Worm (Caenorhabditis elegans): ENCODE data around the gene Y58A7A.4.

Y58A7A.4 gene

DNA sequence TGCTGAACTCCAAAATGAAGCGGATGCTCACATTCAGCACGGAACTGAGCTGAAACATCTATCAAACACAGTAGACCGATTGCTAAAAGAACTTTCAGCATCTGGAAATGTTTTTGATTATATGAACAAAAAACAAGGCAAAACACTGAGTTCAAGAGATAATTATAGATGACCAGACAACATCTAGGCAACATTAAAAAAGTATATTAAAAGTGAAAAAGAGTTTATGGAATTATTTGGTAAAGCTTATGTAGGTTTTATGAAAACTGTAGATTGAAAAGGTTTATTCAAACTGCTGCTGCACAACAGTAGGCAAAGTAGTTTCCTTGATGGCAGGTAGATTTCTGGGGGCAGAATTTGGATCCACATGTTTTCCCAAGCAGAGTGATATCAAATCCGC is 48.4 kb downstream of the Y58A7A.4 start, which contains the start of gene K11D12.7:
TSS of gene K11D12.7 (minus strand) at position 101 of the 400 bp plus-strand sequence.
- no peak for TF ChIP-seq unc-62 (GFP tag; optimal IDR thresholded peaks at IDR 0.05)

DNA sequence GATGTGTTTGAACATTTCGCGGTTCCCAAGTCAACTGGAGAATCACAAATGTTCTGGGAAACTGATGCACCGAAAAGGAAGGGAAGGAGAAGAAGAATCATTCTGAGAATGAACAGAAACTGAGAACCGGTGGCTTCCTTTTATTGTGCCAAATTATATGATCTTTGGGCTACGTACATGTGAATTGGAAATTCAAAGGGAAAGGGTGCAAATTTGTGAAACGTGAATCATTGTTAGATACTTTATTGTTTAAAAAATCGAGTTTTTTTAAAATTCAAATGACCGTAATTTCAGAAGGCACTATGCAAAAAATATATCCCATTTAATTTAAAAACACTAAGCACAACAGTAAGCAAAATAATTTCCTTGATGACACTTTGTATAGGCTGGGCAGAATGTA is 49.7 kb downstream of the Y58A7A.4 start, which contains the start of gene K11D12.6:
TSS of gene K11D12.6 (minus strand) at position 101 of the 400 bp plus-strand sequence.
- no peak for TF ChIP-seq unc-62 (GFP tag; optimal IDR thresholded peaks at IDR 0.05)

- no peak for TF ChIP-seq unc-62 (GFP tag; optimal IDR thresholded peaks at IDR 0.05)
Observed at ce11 chrV:5033099-5033498, 51.7 kb downstream of the Y58A7A.4 start, which contains the start of gene K11D12.13. TSS of gene K11D12.13 (plus strand) at chrV:5033399.

- TF ChIP-seq unc-62 (GFP tag; optimal IDR thresholded peaks at IDR 0.05): no peak
Observed at ce11 chrV:5032176-5032575, 52.6 kb downstream of the Y58A7A.4 start.
